Fruit fly (Drosophila melanogaster) whole organism, prepupa: ENCODE results near the gene CG34248.

Experiments used
- Blimp-1 ChIP-seq: fragments of 200-800 bp; sonication (Bioruptor generic); optimal IDR thresholded peaks from 3 replicates; lab custom pipeline; 2017; ENCODE audit warnings: missing biosample characterization, missing genetic modification characterization, mild to moderate bottlenecking, moderate library complexity, missing genetic modification reagents
- CG10669 ChIP-seq: fragments of 200-800 bp; sonication (Bioruptor generic); optimal IDR thresholded peaks from 3 replicates; lab custom pipeline; 2018; ENCODE audit warnings: missing biosample characterization, mild to moderate bottlenecking, missing genetic modification characterization, moderate library complexity
- CG11294 ChIP-seq: fragments of 200-800 bp; sonication (Bioruptor generic); IDR thresholded peaks from 2 replicates; pipeline ENCODE4 v1.3.6; 2022; ENCODE audit warnings: missing biosample characterization, missing genetic modification characterization
- CG11762 ChIP-seq: fragments of 200-800 bp; sonication (Bioruptor generic); optimal IDR thresholded peaks from 3 replicates; lab custom pipeline; 2016; ENCODE audit warnings: missing biosample characterization, missing genetic modification characterization; ENCODE audit not compliant: insufficient read depth
- CG15336 ChIP-seq: fragments of 200-800 bp; sonication (Bioruptor generic); IDR thresholded peaks from 2 replicates; pipeline ENCODE4 v1.3.6; 2022; ENCODE audit warnings: missing biosample characterization, missing genetic modification characterization
- CG1621 ChIP-seq: fragments of 200-800 bp; sonication (Bioruptor generic); optimal IDR thresholded peaks from 3 replicates; lab custom pipeline; 2018; ENCODE audit warnings: missing biosample characterization, mild to moderate bottlenecking, missing genetic modification characterization
- CG3032 ChIP-seq: fragments of 200-800 bp; optimal IDR thresholded peaks from 2 replicates; lab custom pipeline; 2019; ENCODE audit warnings: missing biosample characterization, mild to moderate bottlenecking, missing genetic modification characterization, moderate library complexity
- CG32006 ChIP-seq: fragments of 200-800 bp; sonication (Bioruptor generic); optimal IDR thresholded peaks from 3 replicates; lab custom pipeline; 2017; ENCODE audit warnings: missing biosample characterization, mild to moderate bottlenecking, missing genetic modification characterization
- CG34406 ChIP-seq: fragments of 200-800 bp; sonication (Bioruptor generic); optimal IDR thresholded peaks from 3 replicates; lab custom pipeline; 2016; ENCODE audit warnings: missing biosample characterization, missing genetic modification characterization
- CG3919 ChIP-seq: fragments of 200-800 bp; sonication (Bioruptor generic); optimal IDR thresholded peaks from 3 replicates; lab custom pipeline; 2016; ENCODE audit warnings: missing biosample characterization, missing genetic modification characterization
- CG4318 ChIP-seq: fragments of 200-800 bp; sonication (Bioruptor generic); optimal IDR thresholded peaks from 3 replicates; lab custom pipeline; 2017; ENCODE audit warnings: missing biosample characterization, mild to moderate bottlenecking, missing genetic modification characterization
- CG6163 ChIP-seq: fragments of 200-800 bp; sonication (Bioruptor generic); IDR thresholded peaks from 3 replicates; pipeline ENCODE4 v1.3.6; 2022; ENCODE audit warnings: missing biosample characterization, missing genetic modification characterization
- CG6792 ChIP-seq: fragments of 200-800 bp; sonication (Bioruptor generic); optimal IDR thresholded peaks from 3 replicates; lab custom pipeline; 2016; ENCODE audit warnings: missing biosample characterization, missing genetic modification characterization
- CG6808 ChIP-seq: fragments of 200-800 bp; sonication (Bioruptor generic); optimal IDR thresholded peaks from 3 replicates; lab custom pipeline; 2017; ENCODE audit warnings: missing biosample characterization, missing genetic modification characterization, mild to moderate bottlenecking, moderate library complexity, missing genetic modification reagents
- CG7368 ChIP-seq: fragments of 200-800 bp; sonication (Bioruptor generic); optimal IDR thresholded peaks from 3 replicates; lab custom pipeline; 2016; ENCODE audit warnings: missing biosample characterization, missing genetic modification characterization
- CG8319 ChIP-seq: fragments of 200-800 bp; sonication (Bioruptor generic); optimal IDR thresholded peaks from 3 replicates; lab custom pipeline; 2016; ENCODE audit warnings: missing biosample characterization, missing genetic modification characterization
- CG8632 ChIP-seq: fragments of 200-800 bp; sonication (Bioruptor generic); optimal IDR thresholded peaks from 3 replicates; lab custom pipeline; 2016; ENCODE audit warnings: missing biosample characterization, missing genetic modification characterization
- Eip78C ChIP-seq: fragments of 200-800 bp; sonication (Bioruptor generic); peaks from one replicate; lab custom pipeline; 2016; ENCODE audit warnings: missing biosample characterization, missing genetic modification characterization
- Eip93F ChIP-seq: fragments of 200-800 bp; sonication (Bioruptor generic); optimal IDR thresholded peaks from 2 replicates; lab custom pipeline; 2016; ENCODE audit warnings: missing biosample characterization, mild to moderate bottlenecking, missing genetic modification characterization
- Ets96B ChIP-seq: fragments of 200-800 bp; optimal IDR thresholded peaks from 2 replicates; lab custom pipeline; 2019; ENCODE audit warnings: missing biosample characterization, mild to moderate bottlenecking, missing genetic modification characterization, moderate library complexity
- Gug ChIP-seq: fragments of 200-800 bp; sonication (Bioruptor generic); IDR thresholded peaks from 2 replicates; pipeline ENCODE4 v1.3.6; 2022; ENCODE audit warnings: missing biosample characterization, missing genetic modification characterization
- Hr38 ChIP-seq: sonication (Bioruptor generic); optimal IDR thresholded peaks from 2 replicates; lab custom pipeline; 2016; ENCODE audit warnings: missing biosample characterization, missing genetic modification characterization
- Lpt ChIP-seq: fragments of 200-800 bp; sonication (Bioruptor generic); optimal IDR thresholded peaks from 3 replicates; lab custom pipeline; 2016; ENCODE audit warnings: missing biosample characterization, missing genetic modification characterization
- OdsH ChIP-seq: fragments of 200-800 bp; sonication (Bioruptor generic); optimal IDR thresholded peaks from 3 replicates; lab custom pipeline; 2016; ENCODE audit warnings: missing biosample characterization, missing genetic modification characterization
- Sox102F ChIP-seq: fragments of 200-800 bp; sonication (Bioruptor generic); optimal IDR thresholded peaks from 2 replicates; lab custom pipeline; 2016; ENCODE audit warnings: missing biosample characterization, mild to moderate bottlenecking, missing genetic modification characterization
- Sox14 ChIP-seq: fragments of 200-800 bp; sonication (Bioruptor generic); optimal IDR thresholded peaks from 3 replicates; lab custom pipeline; 2016; ENCODE audit warnings: missing biosample characterization, missing genetic modification characterization
- Sox15 ChIP-seq: fragments of 200-800 bp; sonication (Bioruptor generic); optimal IDR thresholded peaks from 3 replicates; lab custom pipeline; 2016; ENCODE audit warnings: missing biosample characterization, missing genetic modification characterization
- achi ChIP-seq: fragments of 200-800 bp; sonication (Bioruptor generic); optimal IDR thresholded peaks from 3 replicates; lab custom pipeline; 2016; ENCODE audit warnings: missing biosample characterization, missing genetic modification characterization
- acj6 ChIP-seq: fragments of 200-800 bp; sonication (Bioruptor generic); optimal IDR thresholded peaks from 3 replicates; lab custom pipeline; 2016; ENCODE audit warnings: missing biosample characterization, missing genetic modification characterization
- cyc ChIP-seq: fragments of 200-800 bp; sonication (Bioruptor generic); optimal IDR thresholded peaks from 3 replicates; lab custom pipeline; 2016; ENCODE audit warnings: missing biosample characterization, missing genetic modification characterization
- dac ChIP-seq: fragments of 200-800 bp; sonication (Bioruptor generic); optimal IDR thresholded peaks from 2 replicates; lab custom pipeline; 2017; ENCODE audit warnings: missing biosample characterization, mild to moderate bottlenecking, missing genetic modification characterization
- dsx ChIP-seq: fragments of 200-800 bp; optimal IDR thresholded peaks from 3 replicates; lab custom pipeline; 2019; ENCODE audit warnings: missing biosample characterization, mild to moderate bottlenecking, missing genetic modification characterization, moderate library complexity; ENCODE audit not compliant: poor library complexity, severe bottlenecking
- eg ChIP-seq: fragments of 200-800 bp; sonication (Bioruptor generic); IDR thresholded peaks from 3 replicates; pipeline ENCODE4 v1.3.6; 2022; ENCODE audit warnings: missing biosample characterization, missing genetic modification characterization
- esn ChIP-seq: fragments of 200-800 bp; sonication (Bioruptor generic); optimal IDR thresholded peaks from 2 replicates; lab custom pipeline; 2016; ENCODE audit warnings: missing biosample characterization, mild to moderate bottlenecking, missing genetic modification characterization, moderate library complexity
- fd59A ChIP-seq: fragments of 200-800 bp; sonication (Bioruptor generic); optimal IDR thresholded peaks from 2 replicates; lab custom pipeline; 2017; ENCODE audit warnings: missing biosample characterization, mild to moderate bottlenecking, missing genetic modification characterization, missing genetic modification reagents
- fkh ChIP-seq: fragments of 200-800 bp; sonication (Bioruptor generic); optimal IDR thresholded peaks from 3 replicates; lab custom pipeline; 2017; ENCODE audit warnings: missing biosample characterization, mild to moderate bottlenecking, missing genetic modification characterization, moderate library complexity
- lz ChIP-seq: fragments of 200-800 bp; sonication (Bioruptor generic); optimal IDR thresholded peaks from 3 replicates; lab custom pipeline; 2016; ENCODE audit warnings: missing biosample characterization, missing genetic modification characterization
- net ChIP-seq: fragments of 200-800 bp; sonication (Bioruptor generic); optimal IDR thresholded peaks from 3 replicates; lab custom pipeline; 2016; ENCODE audit warnings: missing biosample characterization, missing genetic modification characterization
- pdm3 ChIP-seq: fragments of 200-800 bp; sonication (Bioruptor generic); optimal IDR thresholded peaks from 3 replicates; lab custom pipeline; 2016; ENCODE audit warnings: missing biosample characterization, missing genetic modification characterization
- salr ChIP-seq, 2 experiments: fragments of 200-800 bp; sonication (Bioruptor generic); optimal IDR thresholded peaks; 3 replicates each; lab custom pipeline; 2016 to 2018; ENCODE audit warnings: missing biosample characterization in 2 of 2, missing genetic modification characterization in 2 of 2, mild to moderate bottlenecking in 1 of 2
- ss ChIP-seq, 2 experiments: fragments of 200-800 bp; sonication (Bioruptor generic); optimal IDR thresholded peaks; 2 replicates in 1 of 2; 3 replicates in 1 of 2; lab custom pipeline; 2017 to 2018; ENCODE audit warnings: mild to moderate bottlenecking in 2 of 2, missing biosample characterization in 2 of 2, missing genetic modification characterization in 2 of 2, moderate library complexity in 1 of 2
- svp ChIP-seq: fragments of 200-800 bp; sonication (Bioruptor generic); peaks from one replicate; lab custom pipeline; 2016; ENCODE audit warnings: missing biosample characterization, missing genetic modification characterization
- topi ChIP-seq: fragments of 200-800 bp; sonication (Bioruptor generic); optimal IDR thresholded peaks from 3 replicates; lab custom pipeline; 2016; ENCODE audit warnings: missing biosample characterization, missing genetic modification characterization
- vri ChIP-seq: fragments of 200-800 bp; sonication (Bioruptor generic); optimal IDR thresholded peaks from 3 replicates; lab custom pipeline; 2016; ENCODE audit warnings: missing biosample characterization, mild to moderate bottlenecking, missing genetic modification characterization

CG34248 gene

dm6 chr3L:16228659-16229205 lies 42.0 kb downstream of the CG34248 start, which contains the start of gene Tmx3 (continued):
- TF ChIP-seq lz (GFP tag; lab: Kevin White, UChicago) = peak; percentile 79
- TF ChIP-seq acj6 (GFP tag; lab: Kevin White, UChicago) = peak; percentile 86
- TF ChIP-seq Blimp-1 (GFP tag; lab: Kevin White, UChicago) = peak; percentile 42
- TF ChIP-seq CG6792 (GFP tag; lab: Kevin White, UChicago) = peak; percentile 80
- peak; percentile 53 for TF ChIP-seq CG6808 (GFP tag; lab: Kevin White, UChicago)
- peak; percentile 29 for TF ChIP-seq Eip93F (GFP tag; lab: Kevin White, UChicago)
- peak; percentile 93; the same call in 2 of the 3 replicates for TF ChIP-seq CG6163
- peak; percentile 55 for TF ChIP-seq CG3919
- TF ChIP-seq Sox14 (GFP tag; lab: Kevin White, UChicago) = peak; percentile 69
- TF ChIP-seq Ets96B (tag; lab: Kevin White, UChicago) = peak; percentile 86
- peak; percentile 39 for TF ChIP-seq CG7368 (GFP tag; lab: Kevin White, UChicago)
- peak; percentile 72 for TF ChIP-seq topi
- TF ChIP-seq CG1621 (tag; lab: Kevin White, UChicago) = no peak
- TF ChIP-seq OdsH = peak; percentile 89
- peak; percentile 90 for TF ChIP-seq svp (GFP tag; lab: Kevin White, UChicago)
- TF ChIP-seq CG15336 (GFP tag; lab: Robert Waterston, UW) = peak; percentile 85
- no peak for TF ChIP-seq Hr38 (GFP tag; lab: Kevin White, UChicago)
- TF ChIP-seq CG4318 = no peak
- TF ChIP-seq pdm3 (GFP tag; lab: Kevin White, UChicago) = peak; percentile 80
- peak; percentile 44 for TF ChIP-seq CG8319 (GFP tag; lab: Kevin White, UChicago)
- peak in 1 of 2 experiments; percentile 67 for TF ChIP-seq ss (GFP tag; optimal IDR thresholded peaks at IDR 0.05; lab: Kevin White, UChicago)
- peak; percentile 80 for TF ChIP-seq CG8632 (GFP tag; lab: Kevin White, UChicago)
- no peak for TF ChIP-seq vri
- no peak; the same call in 1 of the 3 replicates for TF ChIP-seq eg (GFP tag; lab: Robert Waterston, UW)
- TF ChIP-seq CG11762 (GFP tag; lab: Kevin White, UChicago) = peak; percentile 41
- TF ChIP-seq, all 60 proteins: peak for 47

DNA sequence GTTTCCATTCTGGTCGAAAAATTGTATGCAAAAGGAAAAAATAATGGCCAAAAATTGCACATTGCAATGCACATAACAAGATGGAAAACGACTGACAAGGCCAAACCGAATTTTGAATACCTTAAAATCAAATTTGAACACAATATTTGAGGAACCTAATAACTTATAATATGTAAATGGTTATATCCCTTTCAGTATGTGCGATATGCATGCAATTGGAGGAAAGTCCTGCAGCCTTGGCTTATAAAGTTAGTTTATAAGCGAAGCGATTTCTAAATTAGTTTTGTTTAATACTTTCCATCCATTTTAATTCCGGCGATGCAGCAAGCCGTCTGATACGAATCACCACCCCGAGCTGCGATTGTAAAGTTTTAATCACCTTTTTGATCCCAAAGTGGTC lies 45.5 kb downstream of the CG34248 start:
- TF ChIP-seq svp (GFP tag; lab: Kevin White, UChicago) (peak; percentile 64), Eip78C (peak; percentile 60), net (GFP tag; lab: Kevin White, UChicago) (no peak)

DNA sequence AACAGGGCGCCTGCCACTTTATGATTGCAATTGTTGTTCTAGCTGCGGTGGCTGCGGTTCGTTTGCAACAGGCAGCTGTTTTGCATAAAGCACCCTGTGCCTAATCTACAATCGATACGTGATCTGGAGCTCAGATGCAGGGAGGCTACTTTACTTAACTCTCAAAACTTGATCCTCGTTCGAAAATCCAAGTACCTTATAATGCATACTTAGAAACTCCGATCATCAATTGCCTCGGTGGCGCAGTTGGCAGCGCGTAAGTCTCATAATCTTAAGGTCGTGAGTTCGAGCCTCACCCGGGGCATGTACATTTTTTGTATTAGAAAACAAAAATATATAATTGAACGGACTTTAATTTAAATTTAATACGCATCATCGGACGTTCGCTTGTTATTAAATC lies 48.9 kb downstream of the CG34248 start:
- no peak for TF ChIP-seq dsx (GFP tag; lab: Kevin White, UChicago)
- TF ChIP-seq OdsH = no peak
- no peak for TF ChIP-seq fd59A (GFP tag; lab: Kevin White, UChicago)
- TF ChIP-seq svp (GFP tag; lab: Kevin White, UChicago) = peak; percentile 69
- no peak for TF ChIP-seq ss (GFP tag; optimal IDR thresholded peaks at IDR 0.05; lab: Kevin White, UChicago)
- no peak for TF ChIP-seq CG11294 (GFP tag; lab: Robert Waterston, UW)
- no peak for TF ChIP-seq fkh (GFP tag; lab: Kevin White, UChicago)
- TF ChIP-seq Sox15 (GFP tag; lab: Kevin White, UChicago) = no peak
- TF ChIP-seq dac = no peak
- TF ChIP-seq CG3032 (tag; lab: Kevin White, UChicago) = no peak
- no peak for TF ChIP-seq CG6792 (GFP tag; lab: Kevin White, UChicago)
- no peak for TF ChIP-seq acj6 (GFP tag; lab: Kevin White, UChicago)
- TF ChIP-seq Eip78C = peak; percentile 11
- TF ChIP-seq, all 60 proteins: peak for 2

DNA sequence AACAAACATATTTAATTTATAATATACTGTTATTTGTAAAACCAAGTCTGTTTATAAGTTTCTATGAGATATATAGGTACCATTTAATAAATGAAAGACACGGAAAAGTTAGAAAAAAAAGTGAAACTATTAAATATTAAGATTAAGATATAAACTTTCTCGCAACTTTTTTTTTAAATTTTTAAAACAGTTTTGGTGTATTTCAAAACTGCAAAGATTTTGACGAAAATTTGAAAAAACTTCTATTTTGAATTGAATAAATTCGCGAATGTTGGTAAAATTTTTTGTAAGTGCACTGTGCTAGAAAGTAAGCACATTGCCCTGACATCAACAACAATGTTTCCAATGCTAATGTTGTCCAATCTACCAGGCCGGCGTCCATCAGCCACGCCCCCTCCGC lies 49.4 kb downstream of the CG34248 start:
- TF ChIP-seq lz (GFP tag; lab: Kevin White, UChicago) (no peak), CG11762 (GFP tag; lab: Kevin White, UChicago) (no peak), CG34406 (GFP tag; lab: Kevin White, UChicago) (no peak), salr (GFP tag; optimal IDR thresholded peaks at IDR 0.05; lab: Kevin White, UChicago) (peak in 1 of 2 experiments; percentile 7), CG6163 (no peak), CG6808 (GFP tag; lab: Kevin White, UChicago) (no peak), Gug (no peak), CG10669 (GFP tag; lab: Kevin White, UChicago) (no peak), cyc (GFP tag; lab: Kevin White, UChicago) (no peak), achi (GFP tag; lab: Kevin White, UChicago) (no peak), OdsH (no peak), ss (GFP tag; optimal IDR thresholded peaks at IDR 0.05; lab: Kevin White, UChicago) (no peak), Eip78C (peak; percentile 63), Sox102F (no peak), esn (GFP tag; lab: Kevin White, UChicago) (no peak), acj6 (GFP tag; lab: Kevin White, UChicago) (no peak), CG32006 (GFP tag; lab: Kevin White, UChicago) (peak; percentile 47), Lpt (GFP tag; lab: Kevin White, UChicago) (peak; percentile 1), fkh (GFP tag; lab: Kevin White, UChicago) (no peak)
